Worm (Caenorhabditis elegans): ENCODE data around the gene apl-1.

The apl-1 gene

DNA sequence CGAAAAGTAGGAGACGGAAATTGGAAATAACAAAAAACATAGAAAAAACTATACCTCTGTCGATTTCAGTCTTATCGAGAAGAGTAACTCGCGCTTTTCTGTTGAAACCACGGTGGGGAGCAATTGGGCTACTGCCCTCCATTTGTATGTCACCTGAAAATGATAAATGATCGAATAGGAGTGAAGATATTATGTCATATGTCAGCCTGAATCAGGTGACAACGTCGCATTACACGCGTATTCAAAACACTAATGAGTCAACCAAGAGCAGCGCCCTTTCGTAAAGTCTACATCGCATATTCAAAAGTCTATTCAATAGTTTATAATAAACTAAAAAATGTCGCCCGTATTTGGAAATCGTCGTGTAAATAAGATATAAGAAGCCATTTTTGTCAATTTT lies 36.3 kb upstream of the apl-1 start:
- TF ChIP-seq K02D7.2 (tag; optimal IDR thresholded peaks at IDR 0.05) (no peak), pha-2 (tag; optimal IDR thresholded peaks at IDR 0.05) (no peak), elt-4 (tag; optimal IDR thresholded peaks at IDR 0.05) (no peak), ceh-24 (tag; optimal IDR thresholded peaks at IDR 0.05) (no peak), che-1 (tag; optimal IDR thresholded peaks at IDR 0.05) (no peak), pqm-1 (tag; optimal IDR thresholded peaks at IDR 0.05) (no peak), pros-1 (tag; optimal IDR thresholded peaks at IDR 0.05) (no peak), mec-3 (tag; optimal IDR thresholded peaks at IDR 0.05; ENCODE audit: borderline replicate concordance) (no peak)

- TF ChIP-seq unc-3 (GFP tag; conservative IDR thresholded peaks at IDR 0.05) (no peak), unc-3 (tag; optimal IDR thresholded peaks at IDR 0.05) (no peak), C08G9.2 (tag; optimal IDR thresholded peaks at IDR 0.05) (no peak), fkh-10 (GFP tag; optimal IDR thresholded peaks at IDR 0.05) (no peak), hlh-6 (tag; optimal IDR thresholded peaks at IDR 0.05) (no peak), ref-2 (tag; optimal IDR thresholded peaks at IDR 0.05) (no peak), che-1 (tag; optimal IDR thresholded peaks at IDR 0.05) (no peak), ceh-6 (GFP tag; optimal IDR thresholded peaks at IDR 0.05) (no peak)
Observed at ce11 chrX:5151866-5152265, 35.2 kb upstream of the apl-1 start.

DNA sequence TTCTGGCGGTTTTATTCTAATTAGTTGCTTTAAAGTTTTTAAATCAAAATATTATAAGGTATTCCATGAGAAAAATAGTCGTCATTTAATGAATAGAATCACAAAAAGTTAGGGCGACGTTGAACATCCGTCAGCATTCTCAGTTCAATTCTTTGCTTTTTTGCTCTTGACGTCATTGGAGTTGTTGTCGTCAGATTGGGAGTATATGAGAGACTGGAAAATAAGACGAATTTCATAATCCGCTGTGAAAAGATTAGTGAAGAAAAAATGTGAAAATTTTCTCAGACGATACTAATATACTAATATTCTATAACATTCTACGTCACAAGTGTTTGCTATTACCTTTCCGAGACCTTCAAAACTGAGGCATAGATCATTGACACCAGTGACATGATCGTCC lies 34.7 kb upstream of the apl-1 start:
- no peak for TF ChIP-seq nhr-232 (tag; optimal IDR thresholded peaks at IDR 0.05)
- TF ChIP-seq pqm-1 (tag; optimal IDR thresholded peaks at IDR 0.05) = no peak
- TF ChIP-seq rnt-1 (tag; optimal IDR thresholded peaks at IDR 0.05) = no peak

ce11 chrX:5150389-5150788 lies 33.7 kb upstream of the apl-1 start, which contains the start of gene dpy-8:
TSS of gene dpy-8 (minus strand) at chrX:5150476.
- TF ChIP-seq hlh-15 (tag; optimal IDR thresholded peaks at IDR 0.05) (no peak), lin-11 (tag; optimal IDR thresholded peaks at IDR 0.05) (no peak), sdc-2 (tag; optimal IDR thresholded peaks at IDR 0.05) (no peak), ztf-16 (tag; optimal IDR thresholded peaks at IDR 0.05) (no peak)

DNA sequence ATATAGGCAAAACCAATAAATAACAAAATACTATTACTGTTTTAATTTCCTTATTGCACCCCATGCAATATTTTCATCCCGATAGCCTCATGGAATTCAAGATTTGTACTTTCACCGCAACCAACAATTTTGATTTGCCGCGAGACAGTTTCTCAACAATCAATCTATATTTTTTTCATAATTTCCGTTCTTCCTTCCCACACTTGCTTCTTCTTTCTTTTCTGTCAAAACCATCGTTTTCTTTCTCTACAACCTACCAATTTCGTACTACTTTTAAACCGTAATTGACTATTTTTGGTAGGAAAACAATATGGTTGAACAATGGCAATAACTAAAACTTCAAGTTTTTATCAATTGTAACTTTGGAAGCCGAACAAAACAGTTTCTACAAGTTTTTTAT lies 31.3 kb upstream of the apl-1 start, which contains the start of gene C31H2.14:
Gene C31H2.14 (plus strand): TSS at position 301 of the 400 bp plus-strand sequence.
- TF ChIP-seq ceh-31 (tag; optimal IDR thresholded peaks at IDR 0.05) (no peak), fax-1 (tag; optimal IDR thresholded peaks at IDR 0.05) (no peak)

ce11 chrX:5142403-5142802 lies 25.7 kb upstream of the apl-1 start:
- TF ChIP-seq tbx-7 (tag; optimal IDR thresholded peaks at IDR 0.05) (no peak), pag-3 (tag; optimal IDR thresholded peaks at IDR 0.05; ENCODE audit: borderline replicate concordance) (no peak), odd-2 (tag; optimal IDR thresholded peaks at IDR 0.05) (no peak), pha-2 (tag; optimal IDR thresholded peaks at IDR 0.05) (no peak), K09A11.1 (tag; optimal IDR thresholded peaks at IDR 0.05; ENCODE audit: insufficient read depth) (no peak), ama-1 (optimal IDR thresholded peaks at IDR 0.05) (no peak), dmd-4 (tag; optimal IDR thresholded peaks at IDR 0.05; ENCODE audit: borderline replicate concordance) (no peak), ceh-24 (tag; optimal IDR thresholded peaks at IDR 0.05) (no peak), nhr-11 (tag; optimal IDR thresholded peaks at IDR 0.05) (no peak), rnt-1 (tag; optimal IDR thresholded peaks at IDR 0.05) (no peak), hlh-13 (GFP tag; optimal IDR thresholded peaks at IDR 0.05) (no peak), unc-55 (GFP tag; optimal IDR thresholded peaks at IDR 0.05) (no peak), eyg-1 (tag; optimal IDR thresholded peaks at IDR 0.05) (no peak), madf-2 (tag; optimal IDR thresholded peaks at IDR 0.05) (no peak), hlh-30 (tag; optimal IDR thresholded peaks at IDR 0.05; ENCODE audit: insufficient read depth) (no peak)

Measured in whole organism, late embryonic.